Worm (Caenorhabditis elegans): ENCODE measurements around the gene Y73B6BL.270.

ce11 chrIV:6372993-6373392 lies 7.8 kb downstream of the Y73B6BL.270 start, which contains the start of gene smg-3:
- TF ChIP-seq elt-3 (tag; optimal IDR thresholded peaks at IDR 0.05) (no peak), sma-9 (GFP tag; optimal IDR thresholded peaks at IDR 0.05) (no peak), sma-9 (tag; optimal IDR thresholded peaks at IDR 0.05) (no peak), lin-11 (tag; optimal IDR thresholded peaks at IDR 0.05) (no peak), unc-39 (tag; optimal IDR thresholded peaks at IDR 0.05) (no peak), lsy-2 (tag; optimal IDR thresholded peaks at IDR 0.05) (no peak), unc-55 (GFP tag; optimal IDR thresholded peaks at IDR 0.05) (no peak), lin-39 (tag; optimal IDR thresholded peaks at IDR 0.05) (no peak)

Data from whole organism, L2 larva.